Worm (Caenorhabditis elegans): ENCODE measurements around the gene ulp-3.

The ulp-3 gene

DNA sequence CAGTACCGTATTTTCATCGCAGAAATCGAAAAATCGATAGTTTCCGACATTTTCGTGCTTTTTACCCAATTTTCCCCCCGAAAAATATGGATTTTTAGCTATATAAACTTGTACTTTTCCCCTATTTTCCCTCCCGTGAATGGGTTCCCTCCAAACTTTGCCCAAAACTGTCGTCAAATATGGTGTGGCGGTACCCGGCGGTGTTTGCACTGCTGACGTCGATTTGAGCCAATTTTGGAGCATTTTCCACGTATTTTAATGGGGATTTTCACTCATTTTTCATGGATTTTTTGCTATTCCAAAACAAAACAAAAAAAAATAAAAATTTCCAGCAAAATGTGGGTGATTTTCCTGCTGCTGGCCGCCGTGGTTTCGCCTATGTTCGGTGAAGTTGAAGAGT lies 9.9 kb downstream of the ulp-3 start, which contains the start of gene Y76B12C.3:
Gene Y76B12C.3, plus strand, starts transcription at position 334 of the 400 bp plus-strand sequence.
- TF ChIP-seq cnd-1 (tag; optimal IDR thresholded peaks at IDR 0.05) (no peak), drap-1 (GFP tag; optimal IDR thresholded peaks at IDR 0.05) (no peak), mep-1 (tag; optimal IDR thresholded peaks at IDR 0.05) (no peak), elt-1 (tag; optimal IDR thresholded peaks at IDR 0.05; ENCODE audit: borderline replicate concordance, insufficient read depth) (no peak), unc-120 (tag; optimal IDR thresholded peaks at IDR 0.05; ENCODE audit: poor library complexity, severe bottlenecking) (peak; percentile 21), snpc-4 (tag; optimal IDR thresholded peaks at IDR 0.05) (no peak), bed-3 (GFP tag; optimal IDR thresholded peaks at IDR 0.05) (no peak)

DNA sequence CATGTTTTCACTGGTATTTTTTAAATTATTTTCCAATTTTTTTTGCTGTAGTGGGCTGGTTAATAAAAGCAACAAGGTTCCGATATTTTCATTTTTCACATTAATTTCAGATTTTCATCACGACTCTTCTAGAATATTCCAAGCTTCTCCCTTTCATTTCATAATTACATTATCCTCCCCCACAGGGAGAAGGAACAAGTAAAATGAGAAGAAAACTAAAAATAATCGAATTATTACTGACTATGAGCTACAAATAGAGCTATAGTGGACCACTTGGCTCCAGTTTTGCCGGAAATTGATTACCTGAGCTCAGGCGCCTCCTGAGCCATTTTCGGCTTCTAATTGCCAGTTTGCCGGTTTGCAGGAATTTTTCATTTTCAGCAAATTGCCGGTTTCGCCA lies 12.2 kb downstream of the ulp-3 start:
- TF ChIP-seq mab-5 (tag; optimal IDR thresholded peaks at IDR 0.05) (no peak), ces-1 (GFP tag; optimal IDR thresholded peaks at IDR 0.05) (peak; percentile 61)

DNA sequence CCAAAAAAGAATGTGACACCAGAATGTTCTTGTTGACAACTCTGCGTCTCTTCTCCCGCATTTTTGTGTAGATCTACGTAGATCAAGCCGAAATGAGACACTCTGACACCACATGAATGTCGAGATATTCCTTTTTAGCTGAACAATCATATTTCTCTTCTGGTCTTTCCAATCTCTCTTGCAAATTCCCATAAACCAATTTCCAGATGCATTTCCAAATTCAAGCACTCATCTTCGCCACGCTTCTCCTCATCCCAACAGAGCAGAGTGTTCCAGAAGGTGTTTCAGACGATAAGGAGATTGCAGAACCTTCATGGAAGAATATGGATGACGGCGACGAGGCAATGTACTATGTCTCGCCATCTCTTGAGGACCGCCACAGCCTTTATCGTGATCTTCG lies 16.3 kb downstream of the ulp-3 start, which contains the start of gene Y76B12C.8:
Gene Y76B12C.8, plus strand, starts transcription at position 207 of the 400 bp plus-strand sequence.
- TF ChIP-seq zip-8 (tag; optimal IDR thresholded peaks at IDR 0.05) (no peak), nhr-2 (tag; optimal IDR thresholded peaks at IDR 0.05) (no peak), snpc-4 (tag; optimal IDR thresholded peaks at IDR 0.05) (no peak), pha-4 (tag; optimal IDR thresholded peaks at IDR 0.05) (no peak), ceh-43 (GFP tag; optimal IDR thresholded peaks at IDR 0.05) (no peak), sptf-1 (tag; optimal IDR thresholded peaks at IDR 0.05) (no peak), flh-1 (GFP tag; optimal IDR thresholded peaks at IDR 0.05) (no peak), ceh-83 (GFP tag; optimal IDR thresholded peaks at IDR 0.05) (no peak)

ce11 chrIV:1980961-1981446 lies 17.6 kb downstream of the ulp-3 start, which contains the start of gene Y76B12C.6:
Gene Y76B12C.6 (plus strand): TSS chrIV:1981396.
- TF ChIP-seq lsy-2 (tag; optimal IDR thresholded peaks at IDR 0.05): no peak
- no peak for TF ChIP-seq unc-39 (tag; optimal IDR thresholded peaks at IDR 0.05)
- TF ChIP-seq snpc-4 (tag; optimal IDR thresholded peaks at IDR 0.05): no peak
- TF ChIP-seq tbx-8 (GFP tag; optimal IDR thresholded peaks at IDR 0.05): peak; percentile 8
- TF ChIP-seq ztf-11 (tag; optimal IDR thresholded peaks at IDR 0.05): no peak
- peak; percentile 57 for TF ChIP-seq ceh-43 (GFP tag; optimal IDR thresholded peaks at IDR 0.05)
- peak; percentile 43 for TF ChIP-seq lin-32 (GFP tag; optimal IDR thresholded peaks at IDR 0.05)
- TF ChIP-seq zip-8 (tag; optimal IDR thresholded peaks at IDR 0.05): no peak
- peak; percentile 22 for TF ChIP-seq cnd-1 (tag; optimal IDR thresholded peaks at IDR 0.05)
- peak; percentile 1 for TF ChIP-seq pha-4 (tag; optimal IDR thresholded peaks at IDR 0.05)
- no peak for TF ChIP-seq flh-1 (GFP tag; optimal IDR thresholded peaks at IDR 0.05)
- TF ChIP-seq nhr-2 (tag; optimal IDR thresholded peaks at IDR 0.05): no peak
- TF ChIP-seq ceh-83 (GFP tag; optimal IDR thresholded peaks at IDR 0.05): no peak
- peak; percentile 82 for TF ChIP-seq sptf-1 (tag; optimal IDR thresholded peaks at IDR 0.05)
- peak; percentile 4 for TF ChIP-seq blmp-1 (tag; optimal IDR thresholded peaks at IDR 0.05)
- no peak for TF ChIP-seq ceh-39 (tag; optimal IDR thresholded peaks at IDR 0.05)
- peak; percentile 8 for TF ChIP-seq unc-62 (GFP tag; optimal IDR thresholded peaks at IDR 0.05)
- TF ChIP-seq nhr-237 (tag; optimal IDR thresholded peaks at IDR 0.05): no peak
- no peak for TF ChIP-seq nhr-28 (tag; optimal IDR thresholded peaks at IDR 0.05)
- no peak for TF ChIP-seq nhr-12 (tag; optimal IDR thresholded peaks at IDR 0.05)
- TF ChIP-seq nhr-76 (tag; optimal IDR thresholded peaks at IDR 0.05): no peak
- TF ChIP-seq ces-1 (GFP tag; optimal IDR thresholded peaks at IDR 0.05): peak; percentile 15
- no peak for TF ChIP-seq elt-3 (tag; optimal IDR thresholded peaks at IDR 0.05)
- no peak for TF ChIP-seq elt-1 (tag; optimal IDR thresholded peaks at IDR 0.05; ENCODE audit: borderline replicate concordance, insufficient read depth)
- TF ChIP-seq ham-2 (GFP tag; optimal IDR thresholded peaks at IDR 0.05): peak; percentile 32
- TF ChIP-seq hlh-1 (tag; optimal IDR thresholded peaks at IDR 0.05): no peak
- TF ChIP-seq mab-5 (tag; optimal IDR thresholded peaks at IDR 0.05): no peak
- peak; percentile 34 for TF ChIP-seq unc-120 (tag; optimal IDR thresholded peaks at IDR 0.05; ENCODE audit: poor library complexity, severe bottlenecking)
- TF ChIP-seq drap-1 (GFP tag; optimal IDR thresholded peaks at IDR 0.05): peak; percentile 69
- TF ChIP-seq mep-1 (tag; optimal IDR thresholded peaks at IDR 0.05): peak; percentile 55
- peak; percentile 80 for TF ChIP-seq M03D4.4 (tag; optimal IDR thresholded peaks at IDR 0.05)
- peak; percentile 29 for TF ChIP-seq bed-3 (GFP tag; optimal IDR thresholded peaks at IDR 0.05)
- peak; percentile 0 for TF ChIP-seq lin-13 (tag; optimal IDR thresholded peaks at IDR 0.05)
- TF ChIP-seq mls-2 (tag; optimal IDR thresholded peaks at IDR 0.05): peak; percentile 77
- peak; percentile 40 for TF ChIP-seq sem-2 (GFP tag; optimal IDR thresholded peaks at IDR 0.05)

All from whole organism, mixed stage, embryonic.